Fruit fly (Drosophila melanogaster) whole organism, embryonic: ENCODE data around the gene CG33293.

Experiments used
- Asciz ChIP-seq: fragments of 200-800 bp; sonication (Bioruptor generic); optimal IDR thresholded peaks from 2 replicates; lab custom pipeline; 2017; ENCODE audit warnings: missing biosample characterization, mild to moderate bottlenecking, missing genetic modification characterization, missing genetic modification reagents
- CG10267 ChIP-seq: fragments of 200-800 bp; sonication (Bioruptor generic); optimal IDR thresholded peaks from 2 replicates; lab custom pipeline; 2018; ENCODE audit warnings: missing biosample characterization, mild to moderate bottlenecking, missing genetic modification characterization, moderate library complexity
- CG10366 ChIP-seq: fragments of 200-800 bp; sonication (Bioruptor generic); IDR thresholded peaks from 2 replicates; pipeline ENCODE4 v1.3.6; 2022; ENCODE audit warnings: missing biosample characterization, missing genetic modification characterization
- CG10565 ChIP-seq: fragments of 200-800 bp; sonication (Bioruptor generic); optimal IDR thresholded peaks from 3 replicates; lab custom pipeline; 2016; ENCODE audit warnings: missing biosample characterization, mild to moderate bottlenecking, missing genetic modification characterization
- CG10654 ChIP-seq: fragments of 200-800 bp; sonication (Bioruptor generic); optimal IDR thresholded peaks from 2 replicates; lab custom pipeline; 2016; ENCODE audit warnings: missing biosample characterization, missing genetic modification characterization
- CG11247 ChIP-seq: fragments of 200-800 bp; sonication (Bioruptor generic); IDR thresholded peaks from 2 replicates; pipeline ENCODE4 v1.3.6; 2022; ENCODE audit warnings: missing biosample characterization, missing genetic modification characterization
- CG11456 ChIP-seq: fragments of 200-800 bp; sonication (Bioruptor generic); IDR thresholded peaks from 3 replicates; pipeline ENCODE4 v1.3.6; 2022; ENCODE audit warnings: missing biosample characterization, missing genetic modification characterization
- CG14050 ChIP-seq: fragments of 200-800 bp; sonication (Bioruptor generic); IDR thresholded peaks from 3 replicates; pipeline ENCODE4 v1.3.6; 2022; ENCODE audit warnings: missing biosample characterization, missing genetic modification characterization
- CG15011 ChIP-seq: fragments of 200-800 bp; sonication (Bioruptor generic); optimal IDR thresholded peaks from 3 replicates; lab custom pipeline; 2018; ENCODE audit warnings: missing biosample characterization, mild to moderate bottlenecking, missing genetic modification characterization
- CG15696 ChIP-seq: fragments of 200-800 bp; sonication (Bioruptor generic); optimal IDR thresholded peaks from 2 replicates; lab custom pipeline; 2019; ENCODE audit warnings: missing biosample characterization, mild to moderate bottlenecking, missing genetic modification characterization, moderate library complexity
- CG1647 ChIP-seq: fragments of 200-800 bp; sonication (Bioruptor generic); optimal IDR thresholded peaks from 3 replicates; lab custom pipeline; 2016; ENCODE audit warnings: missing biosample characterization, missing genetic modification characterization
- CG17802 ChIP-seq: fragments of 200-800 bp; sonication (Bioruptor generic); optimal IDR thresholded peaks from 2 replicates; lab custom pipeline; 2018; ENCODE audit warnings: missing biosample characterization, mild to moderate bottlenecking, missing genetic modification characterization, moderate library complexity
- CG4854 ChIP-seq: fragments of 200-800 bp; sonication (Bioruptor generic); optimal IDR thresholded peaks from 2 replicates; lab custom pipeline; 2016; ENCODE audit warnings: missing biosample characterization, missing genetic modification characterization, inconsistent platforms
- CG5180 ChIP-seq: fragments of 200-800 bp; sonication (Bioruptor generic); optimal IDR thresholded peaks from 3 replicates; lab custom pipeline; 2017; ENCODE audit warnings: missing biosample characterization, missing genetic modification characterization, mild to moderate bottlenecking, moderate library complexity, missing genetic modification reagents
- CG7928 ChIP-seq: fragments of 200-800 bp; sonication (Bioruptor generic); optimal IDR thresholded peaks from 2 replicates; lab custom pipeline; 2017; ENCODE audit warnings: missing biosample characterization, mild to moderate bottlenecking, missing genetic modification characterization
- CG8290 ChIP-seq, 3 experiments: fragments of 200-800 bp; sonication (Bioruptor generic); optimal IDR thresholded peaks; 2 replicates each; lab custom pipeline; 2016 to 2019; ENCODE audit warnings: missing biosample characterization in 3 of 3, missing genetic modification characterization in 3 of 3, mild to moderate bottlenecking in 2 of 3, moderate library complexity in 1 of 3
- CG9876 ChIP-seq: fragments of 200-800 bp; sonication (Bioruptor generic); optimal IDR thresholded peaks from 2 replicates; lab custom pipeline; 2016; ENCODE audit warnings: missing biosample characterization, missing genetic modification characterization
- Camta ChIP-seq: fragments of 200-800 bp; sonication (Bioruptor generic); optimal IDR thresholded peaks from 2 replicates; lab custom pipeline; 2016; ENCODE audit warnings: missing biosample characterization, missing genetic modification characterization
- Chrac-16 ChIP-seq: fragments of 200-800 bp; sonication (Bioruptor generic); optimal IDR thresholded peaks from 3 replicates; lab custom pipeline; 2016; ENCODE audit warnings: missing biosample characterization, missing genetic modification characterization
- D19B ChIP-seq: fragments of 200-800 bp; sonication (Bioruptor generic); optimal IDR thresholded peaks from 2 replicates; lab custom pipeline; 2017; ENCODE audit warnings: missing biosample characterization, mild to moderate bottlenecking, missing genetic modification characterization
- Dbx ChIP-seq: fragments of 200-800 bp; sonication (Bioruptor generic); IDR thresholded peaks from 3 replicates; pipeline ENCODE4 v1.3.6; 2022; ENCODE audit warnings: missing biosample characterization, missing genetic modification characterization
- Eip74EF ChIP-seq, 2 experiments: fragments of 200-800 bp in 1 of 2; fragments of >200 bp in 1 of 2; sonication (Bioruptor generic) in 1 of 2; optimal IDR thresholded peaks; 2 replicates each; lab custom pipeline; 2017 to 2019; ENCODE audit warnings: missing biosample characterization in 2 of 2, missing genetic modification characterization in 2 of 2, mild to moderate bottlenecking in 1 of 2, moderate library complexity in 1 of 2
- Fer1 ChIP-seq: fragments of 200-800 bp; sonication (Bioruptor generic); optimal IDR thresholded peaks from 2 replicates; lab custom pipeline; 2017; ENCODE audit warnings: missing biosample characterization, mild to moderate bottlenecking, missing genetic modification characterization
- GATAe ChIP-seq: fragments of 200-800 bp; sonication (Bioruptor generic); conservative IDR thresholded peaks from 2 replicates; pipeline ENCODE4 v1.3.6; 2022; ENCODE audit warnings: missing biosample characterization, missing genetic modification characterization
- H2.0 ChIP-seq: fragments of 200-800 bp; sonication (Bioruptor generic); IDR thresholded peaks from 2 replicates; pipeline ENCODE4 v1.3.6; 2022; ENCODE audit warnings: missing biosample characterization, missing genetic modification characterization
- HmgD ChIP-seq: fragments of 200-800 bp; sonication (Bioruptor generic); optimal IDR thresholded peaks from 3 replicates; lab custom pipeline; 2016; ENCODE audit warnings: missing biosample characterization, missing genetic modification characterization
- Hr51 ChIP-seq, 2 experiments: fragments of 200-800 bp; sonication (Bioruptor generic); optimal IDR thresholded peaks; 2 replicates in 1 of 2; 3 replicates in 1 of 2; lab custom pipeline; 2016 to 2018; ENCODE audit warnings: missing biosample characterization in 2 of 2, missing genetic modification characterization in 2 of 2, mild to moderate bottlenecking in 1 of 2, moderate library complexity in 1 of 2
- Hr78 ChIP-seq, 2 experiments: fragments of 200-800 bp in 1 of 2; fragments of >200 bp in 1 of 2; sonication (Bioruptor generic) in 1 of 2; optimal IDR thresholded peaks; 2 replicates each; lab custom pipeline; 2017 to 2019; ENCODE audit warnings: missing biosample characterization in 2 of 2, missing genetic modification characterization in 2 of 2, mild to moderate bottlenecking in 1 of 2, moderate library complexity in 1 of 2
- Max ChIP-seq: fragments of 200-800 bp; sonication (Bioruptor generic); optimal IDR thresholded peaks from 2 replicates; lab custom pipeline; 2016; ENCODE audit warnings: missing biosample characterization, mild to moderate bottlenecking, missing genetic modification characterization
- NC2α ChIP-seq: fragments of 200-800 bp; sonication (Bioruptor generic); optimal IDR thresholded peaks from 2 replicates; lab custom pipeline; 2016; ENCODE audit warnings: missing biosample characterization, missing genetic modification characterization
- NC2β ChIP-seq: fragments of 200-800 bp; sonication (Bioruptor generic); optimal IDR thresholded peaks from 2 replicates; lab custom pipeline; 2016; ENCODE audit warnings: missing biosample characterization, missing genetic modification characterization
- Neu2 ChIP-seq: fragments of 200-800 bp; sonication (Bioruptor generic); optimal IDR thresholded peaks from 3 replicates; lab custom pipeline; 2016; ENCODE audit warnings: missing biosample characterization, missing genetic modification characterization, borderline replicate concordance
- ap ChIP-seq: fragments of 200-800 bp; sonication (Bioruptor generic); IDR thresholded peaks from 2 replicates; pipeline ENCODE4 v1.3.6; 2022; ENCODE audit warnings: missing biosample characterization, missing genetic modification characterization
- btn ChIP-seq: fragments of 200-800 bp; sonication (Bioruptor generic); optimal IDR thresholded peaks from 2 replicates; lab custom pipeline; 2016; ENCODE audit warnings: missing biosample characterization, missing genetic modification characterization
- crc ChIP-seq: fragments of 200-800 bp; sonication (Bioruptor generic); optimal IDR thresholded peaks from 2 replicates; lab custom pipeline; 2016; ENCODE audit warnings: missing biosample characterization, missing genetic modification characterization
- dimm ChIP-seq: fragments of 200-800 bp; sonication (Bioruptor generic); IDR thresholded peaks from 2 replicates; pipeline ENCODE4 v1.3.6; 2022; ENCODE audit warnings: missing biosample characterization, missing genetic modification characterization
- dmrt11E ChIP-seq: fragments of 200-800 bp; sonication (Bioruptor generic); optimal IDR thresholded peaks from 3 replicates; lab custom pipeline; 2018; ENCODE audit warnings: missing biosample characterization, mild to moderate bottlenecking, missing genetic modification characterization, moderate library complexity
- fd102C ChIP-seq: fragments of 200-800 bp; sonication (Bioruptor generic); optimal IDR thresholded peaks from 2 replicates; lab custom pipeline; 2018; ENCODE audit warnings: missing biosample characterization, mild to moderate bottlenecking, missing genetic modification characterization, moderate library complexity
- ken ChIP-seq: fragments of 200-800 bp; sonication (Bioruptor generic); IDR thresholded peaks from 3 replicates; pipeline ENCODE4 v1.3.6; 2022; ENCODE audit warnings: missing biosample characterization, missing genetic modification characterization
- kni ChIP-seq: fragments of 200-800 bp; sonication (Bioruptor generic); optimal IDR thresholded peaks from 3 replicates; lab custom pipeline; 2017; ENCODE audit warnings: mild to moderate bottlenecking, missing biosample characterization, missing genetic modification reagents, missing genetic modification characterization
- nmo ChIP-seq: fragments of 200-800 bp; sonication (Bioruptor generic); optimal IDR thresholded peaks from 2 replicates; lab custom pipeline; 2018; ENCODE audit warnings: missing biosample characterization, mild to moderate bottlenecking, missing genetic modification characterization, moderate library complexity
- repo ChIP-seq: fragments of 200-800 bp; sonication (Bioruptor generic); optimal IDR thresholded peaks from 2 replicates; lab custom pipeline; 2016; ENCODE audit warnings: missing biosample characterization, missing genetic modification characterization
- salm ChIP-seq: fragments of 200-800 bp; sonication (Bioruptor generic); optimal IDR thresholded peaks from 2 replicates; lab custom pipeline; 2018; ENCODE audit warnings: missing biosample characterization, mild to moderate bottlenecking, missing genetic modification characterization
- slou ChIP-seq: fragments of 200-800 bp; sonication (Bioruptor generic); optimal IDR thresholded peaks from 3 replicates; lab custom pipeline; 2016; ENCODE audit warnings: missing biosample characterization, missing genetic modification characterization
- tgo ChIP-seq: fragments of 200-800 bp; sonication (Bioruptor generic); IDR thresholded peaks from 3 replicates; pipeline ENCODE4 v1.3.6; 2022; ENCODE audit warnings: missing biosample characterization, missing genetic modification characterization
- tup ChIP-seq: fragments of 200-800 bp; sonication (Bioruptor generic); optimal IDR thresholded peaks from 2 replicates; lab custom pipeline; 2016; ENCODE audit warnings: missing biosample characterization, mild to moderate bottlenecking, missing genetic modification characterization, moderate library complexity
- tx ChIP-seq: fragments of 200-800 bp; sonication (Bioruptor generic); optimal IDR thresholded peaks from 2 replicates; lab custom pipeline; 2016; ENCODE audit warnings: missing biosample characterization, missing genetic modification characterization
- z ChIP-seq: fragments of 200-800 bp; sonication (Bioruptor generic); IDR thresholded peaks from 3 replicates; pipeline ENCODE4 v1.3.6; 2022; ENCODE audit warnings: missing biosample characterization, missing genetic modification characterization

The CG33293 gene

dm6 chr3R:5283360-5283963 lies 42.9 kb upstream of the CG33293 start (continued):
- TF ChIP-seq CG11247 (GFP tag; lab: Robert Waterston, UW) (peak; percentile 81), tup (GFP tag; lab: Kevin White, UChicago) (peak; percentile 70), HmgD (GFP tag; lab: Kevin White, UChicago) (peak; percentile 89), slou (GFP tag; lab: Kevin White, UChicago) (peak; percentile 77), tgo (GFP tag; lab: Robert Waterston, UW) (peak; percentile 84), Hr51 (GFP tag; optimal IDR thresholded peaks at IDR 0.05; lab: Kevin White, UChicago) (peak; percentile 86 to 95), H2.0 (GFP tag; lab: Robert Waterston, UW) (peak; percentile 74; the same call in 1 of the 2 replicates), CG11456 (peak; percentile 79; the same call in 1 of the 3 replicates), Fer1 (GFP tag; lab: Kevin White, UChicago) (peak; percentile 95), CG15011 (GFP tag; lab: Kevin White, UChicago) (peak; percentile 89), repo (peak; percentile 87), z (no peak), Max (GFP tag; lab: Kevin White, UChicago) (peak; percentile 90), Dbx (GFP tag; lab: Robert Waterston, UW) (peak; percentile 85), dimm (GFP tag; lab: Robert Waterston, UW) (no peak), CG8290 (GFP tag; optimal IDR thresholded peaks at IDR 0.05; lab: Kevin White, UChicago) (peak; percentile 61), CG8290 (tag; optimal IDR thresholded peaks at IDR 0.05; lab: Kevin White, UChicago) (peak; percentile 35 to 88), CG14050 (GFP tag; lab: Robert Waterston, UW) (peak; percentile 70), crc (GFP tag; lab: Kevin White, UChicago) (peak; percentile 86), CG10565 (GFP tag; lab: Kevin White, UChicago) (peak; percentile 76), GATAe (GFP tag; lab: Robert Waterston, UW) (peak; percentile 69; the same call in 1 of the 2 replicates), Eip74EF (GFP tag; optimal IDR thresholded peaks at IDR 0.05; lab: Kevin White, UChicago) (peak in 1 of 2 experiments; percentile 89), dmrt11E (tag; lab: Kevin White, UChicago) (peak; percentile 54), D19B (peak; percentile 85), kni (GFP tag; lab: Kevin White, UChicago) (peak; percentile 81), ap (GFP tag; lab: Robert Waterston, UW) (peak; percentile 50; the same call in 1 of the 2 replicates), CG10654 (GFP tag; lab: Kevin White, UChicago) (peak; percentile 84), Neu2 (GFP tag; lab: Kevin White, UChicago) (peak; percentile 62), Camta (GFP tag; lab: Kevin White, UChicago) (peak; percentile 86), CG1647 (GFP tag; lab: Kevin White, UChicago) (peak; percentile 89), ken (GFP tag; lab: Robert Waterston, UW) (peak; percentile 82), CG5180 (GFP tag; lab: Kevin White, UChicago) (peak; percentile 89), NC2β (peak; percentile 84), CG17802 (peak; percentile 63), btn (peak; percentile 77), nmo (GFP tag; lab: Kevin White, UChicago) (peak; percentile 92), Hr78 (GFP tag; optimal IDR thresholded peaks at IDR 0.05; lab: Kevin White, UChicago) (peak in 1 of 2 experiments; percentile 84), CG7928 (GFP tag; lab: Kevin White, UChicago) (peak; percentile 68), CG10267 (peak; percentile 82), CG15696 (tag; lab: Kevin White, UChicago) (peak; percentile 54), CG4854 (GFP tag; lab: Kevin White, UChicago) (peak; percentile 91), NC2α (GFP tag; lab: Kevin White, UChicago) (peak; percentile 78), tx (GFP tag; lab: Kevin White, UChicago) (peak; percentile 89), CG10366 (GFP tag; lab: Robert Waterston, UW) (peak; percentile 73), CG9876 (peak; percentile 82), fd102C (no peak), Chrac-16 (GFP tag; lab: Kevin White, UChicago) (peak; percentile 84), salm (tag; lab: Kevin White, UChicago) (peak; percentile 82), Asciz (GFP tag; lab: Kevin White, UChicago) (peak; percentile 89)
